Worm (Caenorhabditis elegans) whole organism, L4/young adult: ENCODE results near the gene gkow-1.

Source experiments
- W03F9.2 ChIP-seq: fragments of 150-350 bp; optimal IDR thresholded peaks from 2 replicates; lab custom pipeline; 2014; ENCODE audit warnings: missing biosample characterization, missing genetic modification characterization
- dao-5 ChIP-seq: sonication (generic microtip); optimal IDR thresholded peaks from 2 replicates; lab custom pipeline; 2016; ENCODE audit warnings: missing genotype, missing genetic modification characterization, moderate library complexity, missing compliant biosample characterization
- him-1 ChIP-seq: sonication (generic microtip); optimal IDR thresholded peaks from 2 replicates; lab custom pipeline; 2016; ENCODE audit warnings: missing genotype, missing genetic modification reagents, missing genetic modification characterization, missing compliant biosample characterization

The gkow-1 gene

DNA sequence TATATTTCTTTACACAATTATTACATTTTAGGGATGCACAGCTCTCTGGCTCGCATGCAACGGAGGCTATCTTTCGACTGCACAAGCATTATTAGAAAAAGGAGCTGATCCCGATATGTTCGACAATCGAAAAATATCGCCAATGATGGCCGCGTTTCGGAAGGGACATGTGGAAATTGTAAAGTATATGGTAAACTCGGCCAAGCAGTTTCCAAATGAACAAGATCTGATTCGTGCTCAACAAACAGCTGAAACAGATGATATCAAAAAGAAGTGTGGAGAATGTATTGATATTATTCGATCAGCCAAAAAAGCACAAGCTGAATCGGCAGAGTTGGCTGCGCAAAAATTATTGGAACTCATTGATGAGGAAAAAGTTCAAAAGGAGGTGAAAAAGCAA is 25.0 kb downstream of the gkow-1 start:
- TF ChIP-seq W03F9.2 = no peak
- no peak for TF ChIP-seq him-1
- TF ChIP-seq dao-5 = no peak

DNA sequence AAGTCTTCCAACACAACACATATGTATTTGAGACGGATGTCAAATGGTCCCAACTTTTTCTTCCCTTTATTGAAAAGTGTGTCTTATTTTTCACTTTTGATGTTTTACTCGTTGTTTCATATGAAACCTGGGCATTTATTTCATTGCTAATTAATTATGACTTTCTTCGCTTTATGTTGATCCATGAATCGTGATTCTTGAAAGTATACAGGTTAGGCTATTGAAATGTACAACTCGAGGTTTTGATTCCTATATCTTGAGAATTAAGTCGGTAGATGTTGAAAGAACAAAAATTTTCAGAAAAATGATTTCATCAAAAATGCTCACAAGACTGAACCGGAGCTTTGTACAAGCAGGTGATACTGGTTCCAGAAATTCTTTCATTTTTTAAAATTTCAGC is 29.2 kb downstream of the gkow-1 start, which contains the start of gene nfu-1:
Gene nfu-1, plus strand, starts transcription at position 301 of the 400 bp plus-strand sequence.
- TF ChIP-seq him-1 = no peak
- no peak for TF ChIP-seq W03F9.2
- no peak for TF ChIP-seq dao-5

ce11 chrIV:10388263-10388662 is 30.3 kb downstream of the gkow-1 start, which contains the start of gene R10H10.3:
TSS of gene R10H10.3 (plus strand) at chrIV:10388505.
- TF ChIP-seq W03F9.2 (no peak), him-1 (no peak), dao-5 (no peak)

ce11 chrIV:10391827-10392226 is 33.9 kb downstream of the gkow-1 start, which contains the start of gene spe-26:
TSS of gene spe-26 (minus strand) at chrIV:10391927.
- TF ChIP-seq W03F9.2 = no peak
- TF ChIP-seq dao-5 = no peak
- TF ChIP-seq him-1 = no peak

DNA sequence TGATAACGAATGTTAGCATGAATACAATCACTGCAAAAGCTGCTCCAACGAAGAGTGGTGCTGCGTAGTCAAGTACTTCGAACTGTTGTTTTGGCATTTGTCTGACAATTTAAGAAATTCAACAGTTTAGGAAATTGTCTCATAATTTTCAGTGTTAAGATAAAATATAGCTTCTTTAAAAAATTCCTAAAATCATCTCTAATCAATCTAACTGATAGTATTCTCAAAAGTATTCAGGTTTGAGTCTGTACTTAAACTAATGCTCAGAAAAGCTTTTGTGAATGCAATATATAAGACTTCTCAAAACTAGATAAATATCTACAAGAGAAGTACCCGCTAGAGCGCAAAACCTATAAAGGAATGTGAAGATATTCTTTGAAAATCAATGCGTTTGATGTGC is 36.9 kb downstream of the gkow-1 start, which contains the start of gene R10H10.4:
Gene R10H10.4, minus strand, starts transcription at position 101 of the 400 bp plus-strand sequence.
- TF ChIP-seq him-1 (no peak), W03F9.2 (no peak), dao-5 (no peak)

DNA sequence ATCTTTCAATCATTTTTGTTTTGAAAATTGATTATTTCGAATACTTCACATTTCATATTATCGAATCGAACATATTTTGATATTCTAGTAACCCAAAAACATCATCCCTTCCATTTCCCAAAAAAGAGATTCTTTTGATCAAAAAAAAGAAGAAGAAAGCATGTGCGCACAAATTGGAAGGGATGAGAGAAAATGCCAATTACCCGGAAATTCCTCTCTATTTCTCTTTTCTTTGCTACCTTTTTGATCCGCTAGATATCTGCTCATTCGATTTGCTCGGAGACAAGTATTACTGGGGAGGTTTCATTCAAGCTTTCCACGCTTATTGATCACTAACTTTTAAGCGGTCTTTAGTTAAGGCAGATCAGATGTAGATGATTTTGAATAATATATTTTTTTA is 38.9 kb downstream of the gkow-1 start:
- no peak for TF ChIP-seq W03F9.2
- no peak for TF ChIP-seq dao-5
- TF ChIP-seq him-1 = peak; percentile 1

ce11 chrIV:10398244-10398643 is 40.3 kb downstream of the gkow-1 start:
- TF ChIP-seq dao-5 = no peak
- no peak for TF ChIP-seq W03F9.2
- TF ChIP-seq him-1 = no peak

ce11 chrIV:10403193-10404058 is 45.5 kb downstream of the gkow-1 start, which contains the start of gene gpa-7:
TSS of gene gpa-7 (plus strand) at chrIV:10404008.
- TF ChIP-seq dao-5 (no peak), him-1 (peak; percentile 80)

ce11 chrIV:10409377-10409776 is 51.4 kb downstream of the gkow-1 start, which contains the start of gene rfk-1:
TSS of gene rfk-1 (minus strand) at chrIV:10409477.
- no peak for TF ChIP-seq him-1
